Worm (Caenorhabditis elegans) whole organism, young adult: Measurements from ENCODE around the gene R11H6.2.
A peak's percentile ranks its signal among the peaks of the same experiment; 100 is the strongest.

Experiments used
- B0019.2 ChIP-seq: fragments of 200-800 bp; sonication (Bioruptor generic); conservative IDR thresholded peaks from 2 replicates; pipeline ENCODE4 v1.3.6; 2022; ENCODE audit warnings: missing genetic modification reagents, missing genetic modification characterization, missing compliant biosample characterization
- C17E4.6 ChIP-seq: fragments of 200-800 bp; sonication (Bioruptor generic); IDR thresholded peaks from 2 replicates; pipeline ENCODE4 v1.3.6; 2022; ENCODE audit warnings: missing genetic modification reagents, missing genetic modification characterization, missing compliant biosample characterization
- F10E7.11 ChIP-seq: sonication (generic microtip); optimal IDR thresholded peaks from 2 replicates; lab custom pipeline; 2017; ENCODE audit warnings: mild to moderate bottlenecking, missing genetic modification characterization, moderate library complexity, missing compliant biosample characterization
- F33H1.4 ChIP-seq: fragments of 200-800 bp; sonication (Bioruptor generic); IDR thresholded peaks from 2 replicates; pipeline ENCODE4 v1.3.6; 2022; ENCODE audit warnings: missing genetic modification reagents, missing genetic modification characterization, missing compliant biosample characterization
- F39B2.1 ChIP-seq: fragments of 200-800 bp; sonication (Bioruptor generic); IDR thresholded peaks from 2 replicates; pipeline ENCODE4 v1.3.6; 2022; ENCODE audit warnings: missing genetic modification reagents, missing genetic modification characterization, missing compliant biosample characterization
- F55B11.4 ChIP-seq: sonication (generic microtip); optimal IDR thresholded peaks from 2 replicates; lab custom pipeline; 2016; ENCODE audit warnings: missing compliant biosample characterization, missing genetic modification characterization, borderline replicate concordance; ENCODE audit not compliant: insufficient read depth
- F57A8.1 ChIP-seq: fragments of 200-800 bp; sonication (Bioruptor generic); optimal IDR thresholded peaks from 2 replicates; lab custom pipeline; 2018; ENCODE audit warnings: mild to moderate bottlenecking, missing genetic modification characterization, moderate library complexity, missing compliant biosample characterization
- K12H6.12 ChIP-seq: fragments of 200-800 bp; sonication (Bioruptor generic); optimal IDR thresholded peaks from 2 replicates; lab custom pipeline; 2018; ENCODE audit warnings: mild to moderate bottlenecking, missing genetic modification characterization, missing compliant biosample characterization
- Y67H2A.10 ChIP-seq: fragments of 200-800 bp; sonication (Bioruptor generic); conservative IDR thresholded peaks from 2 replicates; pipeline ENCODE4 v1.3.6; 2022; ENCODE audit warnings: missing genetic modification reagents, missing genetic modification characterization, missing compliant biosample characterization
- ama-1 ChIP-seq, 3 experiments: fragments of 150-350 bp in 1 of 3; sonication (generic microtip) in 2 of 3; optimal IDR thresholded peaks; 2 replicates each; lab custom pipeline; 2014 to 2018; ENCODE audit warnings: missing biosample characterization in 2 of 3, missing genetic modification characterization in 2 of 3, missing genetic modification reagents in 2 of 3
- aptf-2 ChIP-seq: fragments of 200-800 bp; sonication (Bioruptor generic); conservative IDR thresholded peaks from 2 replicates; pipeline ENCODE4 v1.3.6; 2022; ENCODE audit warnings: missing genetic modification reagents, missing genetic modification characterization, missing compliant biosample characterization
- ccch-3 ChIP-seq: fragments of 200-800 bp; sonication (Bioruptor generic); optimal IDR thresholded peaks from 2 replicates; lab custom pipeline; 2018; ENCODE audit warnings: mild to moderate bottlenecking, missing genetic modification characterization, missing compliant biosample characterization
- ceh-79 ChIP-seq: sonication (generic microtip); optimal IDR thresholded peaks from 2 replicates; lab custom pipeline; 2017; ENCODE audit warnings: mild to moderate bottlenecking, missing genetic modification characterization, missing compliant biosample characterization
- dox-1 ChIP-seq: fragments of 200-800 bp; sonication (Bioruptor generic); IDR thresholded peaks from 2 replicates; pipeline ENCODE4 v1.3.6; 2022; ENCODE audit warnings: missing genetic modification reagents, missing genetic modification characterization, missing compliant biosample characterization
- efl-1 ChIP-seq: fragments of 150-350 bp; optimal IDR thresholded peaks from 2 replicates; lab custom pipeline; 2014; ENCODE audit warnings: missing biosample characterization, missing genetic modification reagents, missing genetic modification characterization
- egrh-3 ChIP-seq: fragments of 200-800 bp; sonication (Bioruptor generic); IDR thresholded peaks from 2 replicates; pipeline ENCODE4 v1.3.6; 2022; ENCODE audit warnings: missing genetic modification reagents, missing genetic modification characterization, missing compliant biosample characterization
- ets-4 ChIP-seq: fragments of 200-800 bp; sonication (Bioruptor generic); optimal IDR thresholded peaks from 2 replicates; lab custom pipeline; 2018; ENCODE audit warnings: mild to moderate bottlenecking, missing genetic modification characterization, missing compliant biosample characterization
- fkh-3 ChIP-seq: sonication (generic microtip); optimal IDR thresholded peaks from 2 replicates; lab custom pipeline; 2016; ENCODE audit warnings: mild to moderate bottlenecking, missing genetic modification characterization, missing compliant biosample characterization
- gei-17 ChIP-seq: fragments of 200-800 bp; sonication (Bioruptor generic); optimal IDR thresholded peaks from 2 replicates; lab custom pipeline; 2018; ENCODE audit warnings: mild to moderate bottlenecking, missing genetic modification characterization, missing compliant biosample characterization
- him-1 ChIP-seq: sonication (generic microtip); optimal IDR thresholded peaks from 2 replicates; lab custom pipeline; 2016; ENCODE audit warnings: missing genotype, missing genetic modification reagents, missing genetic modification characterization, missing compliant biosample characterization
- hlh-26 ChIP-seq: fragments of 200-800 bp; sonication (Bioruptor generic); conservative IDR thresholded peaks from 2 replicates; pipeline ENCODE4 v1.3.6; 2022; ENCODE audit warnings: missing genetic modification reagents, missing genetic modification characterization, missing compliant biosample characterization
- let-607 ChIP-seq, 2 experiments: fragments of 200-800 bp in 1 of 2; sonication (Bioruptor generic) in 1 of 2; sonication (generic microtip) in 1 of 2; optimal IDR thresholded peaks; 2 replicates each; lab custom pipeline; 2016 to 2018; ENCODE audit warnings: mild to moderate bottlenecking in 2 of 2, missing compliant biosample characterization in 2 of 2, missing genetic modification characterization in 2 of 2, moderate library complexity in 2 of 2, missing genotype in 1 of 2
- lin-40 ChIP-seq: sonication (generic microtip); optimal IDR thresholded peaks from 2 replicates; lab custom pipeline; 2016; ENCODE audit warnings: missing genetic modification characterization, mild to moderate bottlenecking, missing compliant biosample characterization, missing genotype, missing genetic modification reagents
- lsl-1 ChIP-seq: fragments of 200-800 bp; sonication (Bioruptor generic); optimal IDR thresholded peaks from 2 replicates; lab custom pipeline; 2018; ENCODE audit warnings: mild to moderate bottlenecking, missing genetic modification characterization, moderate library complexity, missing compliant biosample characterization
- madf-6 ChIP-seq: fragments of 200-800 bp; sonication (Bioruptor generic); IDR thresholded peaks from 2 replicates; pipeline ENCODE4 v1.3.6; 2022; ENCODE audit warnings: missing genetic modification reagents, missing genetic modification characterization, missing compliant biosample characterization
- mel-28 ChIP-seq: sonication (generic microtip); optimal IDR thresholded peaks from 2 replicates; lab custom pipeline; 2016; ENCODE audit warnings: borderline replicate concordance, mild to moderate bottlenecking, missing genetic modification characterization, missing compliant biosample characterization
- nfyb-1 ChIP-seq: fragments of 200-800 bp; sonication (Bioruptor generic); IDR thresholded peaks from 2 replicates; pipeline ENCODE4 v1.3.6; 2022; ENCODE audit warnings: missing genetic modification reagents, missing genetic modification characterization, missing compliant biosample characterization
- nhr-179 ChIP-seq: sonication (generic microtip); optimal IDR thresholded peaks from 2 replicates; lab custom pipeline; 2016; ENCODE audit warnings: mild to moderate bottlenecking, missing genetic modification characterization, missing compliant biosample characterization
- nhr-80 ChIP-seq: sonication (generic microtip); optimal IDR thresholded peaks from 2 replicates; lab custom pipeline; 2016; ENCODE audit warnings: missing genetic modification characterization, missing compliant biosample characterization
- repo-1 ChIP-seq: sonication (generic microtip); optimal IDR thresholded peaks from 2 replicates; lab custom pipeline; 2017; ENCODE audit warnings: mild to moderate bottlenecking, missing genetic modification characterization, missing compliant biosample characterization
- rpc-1 ChIP-seq, 2 experiments: fragments of 150-350 bp in 1 of 2; sonication (generic microtip) in 1 of 2; optimal IDR thresholded peaks; 2 replicates each; lab custom pipeline; 2014 to 2018; ENCODE audit warnings: missing biosample characterization in 1 of 2, missing genetic modification characterization in 1 of 2, missing genetic modification reagents in 1 of 2, missing genotype in 1 of 2
- snpc-1.1 ChIP-seq: sonication (generic microtip); optimal IDR thresholded peaks from 2 replicates; lab custom pipeline; 2017; ENCODE audit warnings: missing genetic modification characterization, mild to moderate bottlenecking, missing compliant biosample characterization, antibody characterized with exemption, moderate library complexity, missing genotype, missing genetic modification reagents; ENCODE audit not compliant: insufficient read depth
- sptf-2 ChIP-seq: fragments of 200-800 bp; sonication (Bioruptor generic); optimal IDR thresholded peaks from 2 replicates; lab custom pipeline; 2018; ENCODE audit warnings: mild to moderate bottlenecking, missing genetic modification characterization, missing compliant biosample characterization
- tlf-1 ChIP-seq: fragments of 200-800 bp; sonication (Bioruptor generic); optimal IDR thresholded peaks from 2 replicates; lab custom pipeline; 2018; ENCODE audit warnings: mild to moderate bottlenecking, missing genetic modification characterization, missing compliant biosample characterization
- unc-62 ChIP-seq: fragments of 150-350 bp; optimal IDR thresholded peaks from 2 replicates; lab custom pipeline; 2014; ENCODE audit warnings: missing biosample characterization, missing genetic modification reagents, missing genetic modification characterization

Gene R11H6.2

ce11 chrV:14594943-14595342, 2.9 kb upstream of the R11H6.2 start:
- TF ChIP-seq nfyb-1 (GFP tag; lab: Robert Waterston, UW) = peak; percentile 44; the same call in 1 of the 2 replicates
- TF ChIP-seq sptf-2 (GFP tag; lab: Kevin White, UChicago) = no peak
- TF ChIP-seq F57A8.1 (GFP tag; lab: Kevin White, UChicago) = no peak
- TF ChIP-seq snpc-1.1 (tag; lab: Kevin White, UChicago) = no peak
- peak; percentile 34 for TF ChIP-seq repo-1
- TF ChIP-seq B0019.2 (GFP tag; lab: Robert Waterston, UW) = no peak
- no peak for TF ChIP-seq unc-62 (GFP tag; lab: Kevin White, UChicago)
- no peak for TF ChIP-seq lsl-1
- no peak for TF ChIP-seq ccch-3 (GFP tag; lab: Kevin White, UChicago)
- TF ChIP-seq mel-28 = no peak
- no peak for TF ChIP-seq rpc-1 (optimal IDR thresholded peaks at IDR 0.05; lab: Kevin White, UChicago)
- no peak for TF ChIP-seq rpc-1 (tag; optimal IDR thresholded peaks at IDR 0.05; lab: Kevin White, UChicago)
- no peak for TF ChIP-seq nhr-179
- TF ChIP-seq ama-1 (optimal IDR thresholded peaks at IDR 0.05; lab: Kevin White, UChicago) = no peak
- no peak for TF ChIP-seq ama-1 (GFP tag; optimal IDR thresholded peaks at IDR 0.05; lab: Kevin White, UChicago)
- TF ChIP-seq lin-40 = no peak
- no peak for TF ChIP-seq let-607 (tag; optimal IDR thresholded peaks at IDR 0.05; lab: Kevin White, UChicago)
- TF ChIP-seq dox-1 = no peak

ce11 chrV:14595984-14596383, 1.8 kb upstream of the R11H6.2 start:
- TF ChIP-seq Y67H2A.10 (GFP tag; lab: Robert Waterston, UW) = no peak
- TF ChIP-seq nhr-80 (tag; lab: Kevin White, UChicago) = peak; percentile 5

- no peak for TF ChIP-seq F10E7.11 (tag; lab: Kevin White, UChicago)
- peak; percentile 52 for TF ChIP-seq nhr-80 (tag; lab: Kevin White, UChicago)
- TF ChIP-seq K12H6.12 (tag; lab: Kevin White, UChicago) = no peak
- TF ChIP-seq him-1 (tag; lab: Kevin White, UChicago) = no peak
- TF ChIP-seq egrh-3 (GFP tag; lab: Robert Waterston, UW) = no peak
- TF ChIP-seq lsl-1 = peak; percentile 74
- peak; percentile 12 for TF ChIP-seq efl-1 (GFP tag; lab: Kevin White, UChicago)
- no peak for TF ChIP-seq ets-4 (GFP tag; lab: Kevin White, UChicago)
- TF ChIP-seq gei-17 = no peak
- TF ChIP-seq F39B2.1 (GFP tag; lab: Robert Waterston, UW) = no peak
- peak; percentile 78 for TF ChIP-seq F33H1.4 (GFP tag; lab: Robert Waterston, UW)
- peak; percentile 43 for TF ChIP-seq madf-6 (GFP tag; lab: Robert Waterston, UW)
- no peak for TF ChIP-seq hlh-26 (GFP tag; lab: Robert Waterston, UW)
These were observed 663 bp upstream of the R11H6.2 start, which contains the start of gene pes-9 for ce11 chrV:14597005-14597680. TSS of gene pes-9 (minus strand) at chrV:14597034.

- TF ChIP-seq tlf-1 (GFP tag; lab: Kevin White, UChicago) (no peak), ceh-79 (tag; lab: Kevin White, UChicago) (no peak), F55B11.4 (tag; lab: Kevin White, UChicago) (no peak), rpc-1 (optimal IDR thresholded peaks at IDR 0.05; lab: Kevin White, UChicago) (no peak), rpc-1 (tag; optimal IDR thresholded peaks at IDR 0.05; lab: Kevin White, UChicago) (no peak), C17E4.6 (GFP tag; lab: Robert Waterston, UW) (no peak), aptf-2 (GFP tag; lab: Robert Waterston, UW) (no peak), fkh-3 (tag; lab: Kevin White, UChicago) (no peak)
These were observed 2.2 kb downstream of the R11H6.2 start, which contains the start of gene glb-22 for ce11 chrV:14599972-14600371. TSS of gene glb-22 (plus strand) at chrV:14600272.
